Fruit fly (Drosophila melanogaster) whole organism, pupa: ENCODE measurements around the gene CG11837.

Source experiments
- CG10348 ChIP-seq: fragments of 200-800 bp; sonication (Bioruptor generic); IDR thresholded peaks from 2 replicates; pipeline ENCODE4 v1.3.6; 2022; ENCODE audit warnings: missing biosample characterization, missing genetic modification characterization
- CG12605 ChIP-seq: fragments of 200-800 bp; sonication (Bioruptor generic); IDR thresholded peaks from 2 replicates; pipeline ENCODE4 v1.3.6; 2022; ENCODE audit warnings: missing biosample characterization, missing genetic modification characterization
- CG13204 ChIP-seq: fragments of 200-800 bp; sonication (Bioruptor generic); optimal IDR thresholded peaks from 2 replicates; lab custom pipeline; 2018; ENCODE audit warnings: missing biosample characterization, mild to moderate bottlenecking, missing genetic modification characterization, moderate library complexity
- CG14655 ChIP-seq: fragments of 200-800 bp; sonication (Bioruptor generic); optimal IDR thresholded peaks from 3 replicates; lab custom pipeline; 2017; ENCODE audit warnings: mild to moderate bottlenecking, missing biosample characterization, missing genetic modification reagents, missing genetic modification characterization
- CG15710 ChIP-seq: fragments of 200-800 bp; sonication (Bioruptor generic); optimal IDR thresholded peaks from 2 replicates; lab custom pipeline; 2018; ENCODE audit warnings: missing biosample characterization, mild to moderate bottlenecking, missing genetic modification characterization, moderate library complexity
- CG17806 ChIP-seq: fragments of 200-800 bp; sonication (Bioruptor generic); optimal IDR thresholded peaks from 2 replicates; lab custom pipeline; 2018; ENCODE audit warnings: missing biosample characterization, mild to moderate bottlenecking, missing genetic modification characterization, moderate library complexity
- CG32121 ChIP-seq: fragments of 200-800 bp; sonication (Bioruptor generic); IDR thresholded peaks from 2 replicates; pipeline ENCODE4 v1.3.6; 2022; ENCODE audit warnings: missing biosample characterization, missing genetic modification characterization
- CG34367 ChIP-seq: fragments of 200-800 bp; sonication (Bioruptor generic); optimal IDR thresholded peaks from 2 replicates; lab custom pipeline; 2018; ENCODE audit warnings: missing biosample characterization, mild to moderate bottlenecking, missing genetic modification characterization
- CG4496 ChIP-seq: fragments of 200-800 bp; sonication (Bioruptor generic); IDR thresholded peaks from 3 replicates; pipeline ENCODE4 v1.3.6; 2022; ENCODE audit warnings: missing biosample characterization, missing genetic modification characterization
- CG8159 ChIP-seq: fragments of 200-800 bp; sonication (Bioruptor generic); optimal IDR thresholded peaks from 3 replicates; lab custom pipeline; 2018; ENCODE audit warnings: missing biosample characterization, mild to moderate bottlenecking, missing genetic modification characterization, moderate library complexity
- CG8301 ChIP-seq: fragments of 200-800 bp; sonication (Bioruptor generic); optimal IDR thresholded peaks from 2 replicates; lab custom pipeline; 2018; ENCODE audit warnings: missing biosample characterization, mild to moderate bottlenecking, missing genetic modification characterization
- CG9948 ChIP-seq: fragments of 200-800 bp; sonication (Bioruptor generic); optimal IDR thresholded peaks from 2 replicates; lab custom pipeline; 2018; ENCODE audit warnings: missing biosample characterization, mild to moderate bottlenecking, missing genetic modification characterization, moderate library complexity
- D1 ChIP-seq: fragments of 200-800 bp; sonication (Bioruptor generic); optimal IDR thresholded peaks from 2 replicates; lab custom pipeline; 2018; ENCODE audit warnings: missing biosample characterization, mild to moderate bottlenecking, missing genetic modification characterization, moderate library complexity
- EcR ChIP-seq: fragments of 200-800 bp; sonication (Bioruptor generic); optimal IDR thresholded peaks from 3 replicates; lab custom pipeline; 2019; ENCODE audit warnings: missing biosample characterization, missing genetic modification characterization, mild to moderate bottlenecking, moderate library complexity, missing genetic modification reagents
- Ets98B ChIP-seq: fragments of 200-800 bp; sonication (Bioruptor generic); IDR thresholded peaks from 2 replicates; pipeline ENCODE4 v1.3.6; 2022; ENCODE audit warnings: missing biosample characterization, missing genetic modification characterization
- Pif1A ChIP-seq: fragments of 200-800 bp; sonication (Bioruptor generic); optimal IDR thresholded peaks from 3 replicates; lab custom pipeline; 2016; ENCODE audit warnings: missing biosample characterization, missing genetic modification characterization
- Pif1B ChIP-seq: fragments of 200-800 bp; sonication (Bioruptor generic); optimal IDR thresholded peaks from 3 replicates; lab custom pipeline; 2016; ENCODE audit warnings: missing biosample characterization, missing genetic modification characterization
- Snoo ChIP-seq: fragments of 200-800 bp; sonication (Bioruptor generic); optimal IDR thresholded peaks from 3 replicates; lab custom pipeline; 2017; ENCODE audit warnings: missing biosample characterization, mild to moderate bottlenecking, missing genetic modification characterization, inconsistent platforms
- fd96Ca ChIP-seq: fragments of 200-800 bp; sonication (Bioruptor generic); IDR thresholded peaks from 3 replicates; pipeline ENCODE4 v1.3.6; 2022; ENCODE audit warnings: missing biosample characterization, missing genetic modification characterization
- gl ChIP-seq: fragments of 200-800 bp; sonication (Bioruptor generic); optimal IDR thresholded peaks from 2 replicates; lab custom pipeline; 2018; ENCODE audit warnings: missing biosample characterization, mild to moderate bottlenecking, missing genetic modification characterization
- rn ChIP-seq: fragments of 200-800 bp; sonication (Bioruptor generic); IDR thresholded peaks from 2 replicates; pipeline ENCODE4 v1.3.6; 2022; ENCODE audit warnings: missing biosample characterization, missing genetic modification characterization

The CG11837 gene

DNA sequence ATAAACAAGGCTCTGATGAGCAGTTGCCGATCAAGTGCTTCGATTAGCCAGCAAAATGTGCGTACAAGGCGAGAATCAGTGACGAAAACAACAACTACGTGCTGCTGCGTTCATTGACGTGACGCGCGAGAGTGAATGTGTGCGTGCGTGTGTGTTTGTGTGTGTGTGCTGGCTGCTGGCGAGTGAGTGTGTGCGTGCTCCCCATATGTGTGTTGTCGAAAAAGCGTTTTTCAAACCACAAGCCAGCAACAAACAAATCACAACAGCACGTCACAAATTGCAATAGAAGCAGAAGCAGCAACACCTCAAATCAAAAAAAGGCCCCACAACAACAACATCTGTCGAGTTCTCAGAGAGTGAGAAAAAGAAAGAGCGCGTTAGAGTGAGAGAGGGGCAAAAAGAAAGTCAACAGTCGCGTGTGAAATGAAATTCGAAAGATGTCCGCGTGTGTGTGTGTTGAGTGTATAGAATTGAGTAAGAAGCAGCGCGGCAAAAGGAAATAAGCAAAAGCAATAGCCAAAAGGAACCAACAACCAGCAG, 14.7 kb downstream of the CG11837 start:
- TF ChIP-seq EcR (GFP tag; lab: Kevin White, UChicago), result peak; percentile 96
- no peak for TF ChIP-seq Pif1B (GFP tag; lab: Kevin White, UChicago)

- TF ChIP-seq CG13204 (GFP tag; lab: Kevin White, UChicago) (peak; percentile 5), CG4496 (no peak), CG8159 (tag; lab: Kevin White, UChicago) (peak; percentile 30), rn (GFP tag; lab: Robert Waterston, UW) (no peak), EcR (GFP tag; lab: Kevin White, UChicago) (peak; percentile 79), CG14655 (peak; percentile 61), CG15710 (tag; lab: Kevin White, UChicago) (peak; percentile 29), Pif1B (GFP tag; lab: Kevin White, UChicago) (peak; percentile 29), CG17806 (peak; percentile 40), fd96Ca (GFP tag; lab: Robert Waterston, UW) (no peak), gl (tag; lab: Kevin White, UChicago) (no peak), D1 (tag; lab: Kevin White, UChicago) (no peak), CG34367 (tag; lab: Kevin White, UChicago) (no peak), Snoo (peak; percentile 27), CG12605 (no peak), CG10348 (GFP tag; lab: Robert Waterston, UW) (no peak), Pif1A (GFP tag; lab: Kevin White, UChicago) (peak; percentile 52), Ets98B (GFP tag; lab: Robert Waterston, UW) (no peak), CG9948 (tag; lab: Kevin White, UChicago) (peak; percentile 18), CG8301 (peak; percentile 37), CG32121 (GFP tag; lab: Robert Waterston, UW) (no peak)
These were observed 15.4 kb downstream of the CG11837 start for dm6 chr3R:29064682-29065100.

dm6 chr3R:29066285-29066684, 17.0 kb downstream of the CG11837 start:
- TF ChIP-seq Ets98B (GFP tag; lab: Robert Waterston, UW), result no peak
- no peak for TF ChIP-seq CG8159 (tag; lab: Kevin White, UChicago)
- no peak for TF ChIP-seq rn (GFP tag; lab: Robert Waterston, UW)
- TF ChIP-seq CG14655, result no peak
- no peak for TF ChIP-seq CG32121 (GFP tag; lab: Robert Waterston, UW)
- TF ChIP-seq gl (tag; lab: Kevin White, UChicago), result no peak
- TF ChIP-seq Snoo, result no peak
- TF ChIP-seq CG12605, result no peak
- no peak for TF ChIP-seq CG4496
- TF ChIP-seq CG34367 (tag; lab: Kevin White, UChicago), result no peak
- no peak for TF ChIP-seq Pif1B (GFP tag; lab: Kevin White, UChicago)
- TF ChIP-seq Pif1A (GFP tag; lab: Kevin White, UChicago), result no peak
- no peak for TF ChIP-seq CG13204 (GFP tag; lab: Kevin White, UChicago)
- no peak for TF ChIP-seq CG9948 (tag; lab: Kevin White, UChicago)

- TF ChIP-seq CG15710 (tag; lab: Kevin White, UChicago), result no peak
- no peak for TF ChIP-seq rn (GFP tag; lab: Robert Waterston, UW)
- no peak for TF ChIP-seq CG32121 (GFP tag; lab: Robert Waterston, UW)
- TF ChIP-seq CG17806, result no peak
- TF ChIP-seq CG12605, result no peak
- no peak for TF ChIP-seq CG10348 (GFP tag; lab: Robert Waterston, UW)
- TF ChIP-seq Pif1A (GFP tag; lab: Kevin White, UChicago), result no peak
- TF ChIP-seq CG34367 (tag; lab: Kevin White, UChicago), result no peak
- no peak for TF ChIP-seq EcR (GFP tag; lab: Kevin White, UChicago)
- no peak for TF ChIP-seq CG9948 (tag; lab: Kevin White, UChicago)
- TF ChIP-seq Snoo, result no peak
- no peak for TF ChIP-seq CG4496
- no peak for TF ChIP-seq CG8301
These were observed 17.8 kb downstream of the CG11837 start for dm6 chr3R:29067091-29067490.

DNA sequence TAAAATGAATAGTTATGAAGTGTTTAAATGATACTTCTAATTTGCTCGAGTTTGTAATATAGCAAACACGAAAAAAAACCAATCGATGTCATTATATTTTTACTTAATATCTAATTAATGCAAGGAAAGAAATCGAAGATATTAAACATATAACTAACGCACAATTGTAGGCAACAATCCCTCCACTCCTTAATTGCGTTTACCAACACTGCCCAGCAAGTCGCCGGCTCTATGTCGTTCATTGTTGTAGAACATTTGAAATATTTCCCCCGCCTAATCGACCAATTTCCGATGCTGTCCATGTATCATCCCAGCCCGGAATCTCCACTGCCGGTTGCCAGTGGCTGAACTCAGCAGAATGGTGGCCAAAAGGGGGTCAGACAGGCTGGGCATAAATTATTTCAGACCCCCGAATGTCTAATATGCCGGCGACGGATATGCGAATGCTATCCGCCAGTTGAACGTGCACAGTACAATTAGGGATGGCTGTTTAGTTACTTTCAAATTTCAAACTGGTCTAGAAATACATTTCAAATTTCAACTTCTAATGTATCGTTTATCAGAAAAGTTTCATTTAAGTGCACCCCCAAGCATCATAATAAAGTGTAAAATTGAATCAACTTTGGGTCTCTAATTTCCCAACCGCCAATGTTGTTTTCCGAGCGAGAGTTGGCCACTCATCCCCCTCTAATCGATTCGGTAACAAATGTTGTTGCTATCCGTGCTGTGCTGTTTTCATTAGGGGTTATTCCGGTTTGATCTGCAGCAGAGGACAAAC, 19.3 kb downstream of the CG11837 start:
- no peak for TF ChIP-seq gl (tag; lab: Kevin White, UChicago)
- TF ChIP-seq CG8159 (tag; lab: Kevin White, UChicago), result no peak
- TF ChIP-seq Ets98B (GFP tag; lab: Robert Waterston, UW), result peak; percentile 39; the same call in 1 of the 2 replicates
- TF ChIP-seq CG34367 (tag; lab: Kevin White, UChicago), result no peak
- no peak for TF ChIP-seq Pif1A (GFP tag; lab: Kevin White, UChicago)
- TF ChIP-seq CG14655, result peak; percentile 9
- no peak for TF ChIP-seq Snoo
- peak; percentile 60; the same call in 2 of the 3 replicates for TF ChIP-seq CG4496
- peak; percentile 13 for TF ChIP-seq CG8301
- TF ChIP-seq CG32121 (GFP tag; lab: Robert Waterston, UW), result peak; percentile 54; the same call in 1 of the 2 replicates
- no peak for TF ChIP-seq fd96Ca (GFP tag; lab: Robert Waterston, UW)
- no peak for TF ChIP-seq CG9948 (tag; lab: Kevin White, UChicago)
- 0 out of 2 replicates have a peak, but pooled peaks have one; percentile 19 for TF ChIP-seq CG12605
- no peak for TF ChIP-seq D1 (tag; lab: Kevin White, UChicago)
- TF ChIP-seq EcR (GFP tag; lab: Kevin White, UChicago), result no peak
- peak; percentile 19 for TF ChIP-seq CG15710 (tag; lab: Kevin White, UChicago)
- TF ChIP-seq rn (GFP tag; lab: Robert Waterston, UW), result no peak
- TF ChIP-seq CG13204 (GFP tag; lab: Kevin White, UChicago), result no peak
- TF ChIP-seq CG17806, result no peak
- TF ChIP-seq, all 21 proteins: peak for 7
